Worm (Caenorhabditis elegans) whole organism, late embryonic: Measurements from ENCODE around the gene alh-2.
A peak's percentile ranks its signal among the peaks of the same experiment; 100 is the strongest.

Experiments
- C38D4.7 ChIP-seq: fragments of 200-800 bp; sonication (Bioruptor generic); optimal IDR thresholded peaks from 2 replicates; lab custom pipeline; 2018; ENCODE audit warnings: mild to moderate bottlenecking, missing genetic modification characterization, moderate library complexity, missing compliant biosample characterization
- K02D7.2 ChIP-seq: sonication (generic microtip); optimal IDR thresholded peaks from 2 replicates; lab custom pipeline; 2017; ENCODE audit warnings: mild to moderate bottlenecking, missing genetic modification characterization, missing compliant biosample characterization
- K09A11.1 ChIP-seq: sonication (generic microtip); optimal IDR thresholded peaks from 2 replicates; lab custom pipeline; 2017; ENCODE audit warnings: antibody characterized with exemption, mild to moderate bottlenecking, missing genetic modification characterization, missing compliant biosample characterization; ENCODE audit not compliant: insufficient read depth
- T23F11.4 ChIP-seq: fragments of 200-800 bp; sonication (Bioruptor generic); optimal IDR thresholded peaks from 2 replicates; lab custom pipeline; 2018; ENCODE audit warnings: mild to moderate bottlenecking, missing genetic modification characterization, missing compliant biosample characterization
- Y22D7AL.16 ChIP-seq: sonication (generic microtip); optimal IDR thresholded peaks from 2 replicates; lab custom pipeline; 2016; ENCODE audit warnings: missing genetic modification characterization, missing compliant biosample characterization
- ceh-19 ChIP-seq: fragments of 200-800 bp; sonication (Bioruptor generic); optimal IDR thresholded peaks from 2 replicates; lab custom pipeline; 2018; ENCODE audit warnings: mild to moderate bottlenecking, missing genetic modification characterization, missing compliant biosample characterization
- ceh-2 ChIP-seq: sonication (generic microtip); optimal IDR thresholded peaks from 2 replicates; lab custom pipeline; 2016; ENCODE audit warnings: missing genotype, missing genetic modification characterization, missing compliant biosample characterization
- ceh-22 ChIP-seq: sonication (generic microtip); optimal IDR thresholded peaks from 2 replicates; lab custom pipeline; 2017; ENCODE audit warnings: missing biosample characterization, missing genetic modification characterization
- ceh-24 ChIP-seq: sonication (generic microtip); optimal IDR thresholded peaks from 2 replicates; lab custom pipeline; 2016; ENCODE audit warnings: mild to moderate bottlenecking, missing genetic modification characterization, missing compliant biosample characterization
- ceh-30 ChIP-seq: fragments of 150-350 bp; optimal IDR thresholded peaks from 2 replicates; lab custom pipeline; 2014; ENCODE audit warnings: missing biosample characterization, missing genetic modification characterization
- ceh-31 ChIP-seq: sonication (generic microtip); optimal IDR thresholded peaks from 2 replicates; lab custom pipeline; 2016; ENCODE audit warnings: missing genetic modification characterization, missing compliant biosample characterization
- ceh-34 ChIP-seq: sonication (generic microtip); optimal IDR thresholded peaks from 2 replicates; lab custom pipeline; 2016; ENCODE audit warnings: mild to moderate bottlenecking, missing genetic modification characterization, missing compliant biosample characterization
- ceh-48 ChIP-seq: sonication (generic microtip); optimal IDR thresholded peaks from 2 replicates; lab custom pipeline; 2016; ENCODE audit warnings: missing genetic modification characterization, inconsistent platforms, missing compliant biosample characterization
- ceh-6 ChIP-seq: fragments of 200-800 bp; sonication (Bioruptor generic); optimal IDR thresholded peaks from 2 replicates; lab custom pipeline; 2018; ENCODE audit warnings: mild to moderate bottlenecking, missing genetic modification characterization, missing compliant biosample characterization
- ceh-9 ChIP-seq: sonication (generic microtip); optimal IDR thresholded peaks from 2 replicates; lab custom pipeline; 2016; ENCODE audit warnings: mild to moderate bottlenecking, missing genetic modification characterization, inconsistent platforms, missing compliant biosample characterization
- che-1 ChIP-seq: sonication (generic microtip); optimal IDR thresholded peaks from 2 replicates; lab custom pipeline; 2016; ENCODE audit warnings: mild to moderate bottlenecking, missing genetic modification characterization, missing compliant biosample characterization
- dmd-4 ChIP-seq: sonication (generic microtip); optimal IDR thresholded peaks from 2 replicates; lab custom pipeline; 2016; ENCODE audit warnings: borderline replicate concordance, missing genetic modification characterization, missing compliant biosample characterization
- elt-2 ChIP-seq: sonication (generic microtip); optimal IDR thresholded peaks from 2 replicates; lab custom pipeline; 2016; ENCODE audit warnings: missing genetic modification reagents, missing genetic modification characterization, missing compliant biosample characterization
- hlh-13 ChIP-seq: fragments of 200-800 bp; sonication (Bioruptor generic); optimal IDR thresholded peaks from 2 replicates; lab custom pipeline; 2018; ENCODE audit warnings: mild to moderate bottlenecking, missing genetic modification characterization, missing compliant biosample characterization
- hlh-30 ChIP-seq: sonication (generic microtip); optimal IDR thresholded peaks from 2 replicates; lab custom pipeline; 2017; ENCODE audit warnings: antibody characterized with exemption, missing genetic modification characterization, missing compliant biosample characterization; ENCODE audit not compliant: insufficient read depth
- hlh-6 ChIP-seq: sonication (generic microtip); optimal IDR thresholded peaks from 2 replicates; lab custom pipeline; 2016; ENCODE audit warnings: missing genotype, missing genetic modification characterization, missing compliant biosample characterization
- hlh-8 ChIP-seq: sonication (generic microtip); optimal IDR thresholded peaks from 2 replicates; lab custom pipeline; 2016; ENCODE audit warnings: missing genotype, missing genetic modification characterization, missing compliant biosample characterization
- madf-2 ChIP-seq: sonication (generic microtip); optimal IDR thresholded peaks from 2 replicates; lab custom pipeline; 2017; ENCODE audit warnings: missing genetic modification characterization, missing compliant biosample characterization
- odd-2 ChIP-seq: sonication (generic microtip); optimal IDR thresholded peaks from 2 replicates; lab custom pipeline; 2017; ENCODE audit warnings: antibody characterized with exemption, mild to moderate bottlenecking, missing genetic modification characterization, missing compliant biosample characterization
- pag-3 ChIP-seq: sonication (generic microtip); optimal IDR thresholded peaks from 2 replicates; lab custom pipeline; 2016; ENCODE audit warnings: missing compliant biosample characterization, missing genetic modification characterization, borderline replicate concordance
- pat-9 ChIP-seq: fragments of 200-800 bp; sonication (Bioruptor generic); optimal IDR thresholded peaks from 2 replicates; lab custom pipeline; 2018; ENCODE audit warnings: mild to moderate bottlenecking, missing genetic modification characterization, moderate library complexity, missing compliant biosample characterization
- pax-1 ChIP-seq: fragments of 150-350 bp; optimal IDR thresholded peaks from 2 replicates; lab custom pipeline; 2014; ENCODE audit warnings: missing biosample characterization, missing genetic modification characterization
- pha-2 ChIP-seq: sonication (generic microtip); optimal IDR thresholded peaks from 2 replicates; lab custom pipeline; 2017; ENCODE audit warnings: mild to moderate bottlenecking, missing genetic modification characterization, missing compliant biosample characterization
- rnt-1 ChIP-seq: sonication (generic microtip); optimal IDR thresholded peaks from 2 replicates; lab custom pipeline; 2016; ENCODE audit warnings: missing genetic modification characterization, missing compliant biosample characterization
- sdc-2 ChIP-seq: sonication (generic microtip); optimal IDR thresholded peaks from 2 replicates; lab custom pipeline; 2016; ENCODE audit warnings: missing genotype, missing genetic modification characterization, missing compliant biosample characterization
- sox-2 ChIP-seq: fragments of 200-800 bp; sonication (Bioruptor generic); IDR thresholded peaks from 2 replicates; pipeline ENCODE4 v1.3.6; 2022; ENCODE audit warnings: missing genetic modification reagents, missing genetic modification characterization, missing compliant biosample characterization
- sox-4 ChIP-seq: sonication (generic microtip); optimal IDR thresholded peaks from 2 replicates; lab custom pipeline; 2017; ENCODE audit warnings: mild to moderate bottlenecking, missing genetic modification characterization, inconsistent platforms, missing compliant biosample characterization
- syd-9 ChIP-seq: sonication (generic microtip); optimal IDR thresholded peaks from 2 replicates; lab custom pipeline; 2016; ENCODE audit warnings: mild to moderate bottlenecking, missing genetic modification characterization, moderate library complexity, missing compliant biosample characterization
- tbx-2 ChIP-seq: sonication (generic microtip); optimal IDR thresholded peaks from 2 replicates; lab custom pipeline; 2016; ENCODE audit warnings: missing genetic modification characterization, missing compliant biosample characterization
- tbx-7 ChIP-seq: sonication (generic microtip); optimal IDR thresholded peaks from 2 replicates; lab custom pipeline; 2016; ENCODE audit warnings: missing genotype, missing genetic modification characterization, missing compliant biosample characterization
- ttx-3 ChIP-seq: sonication (generic microtip); optimal IDR thresholded peaks from 2 replicates; lab custom pipeline; 2016; ENCODE audit warnings: missing genetic modification reagents, missing genetic modification characterization, missing compliant biosample characterization
- unc-42 ChIP-seq: sonication (generic microtip); optimal IDR thresholded peaks from 2 replicates; lab custom pipeline; 2016; ENCODE audit warnings: missing genotype, missing genetic modification characterization, missing compliant biosample characterization
- unc-55 ChIP-seq: sonication (generic microtip); optimal IDR thresholded peaks from 2 replicates; lab custom pipeline; 2017; ENCODE audit warnings: missing biosample characterization, missing genetic modification reagents, missing genetic modification characterization
- zip-5 ChIP-seq: sonication (generic microtip); optimal IDR thresholded peaks from 2 replicates; lab custom pipeline; 2016; ENCODE audit warnings: missing genetic modification characterization, missing compliant biosample characterization
- ztf-16 ChIP-seq: sonication (generic microtip); optimal IDR thresholded peaks from 2 replicates; lab custom pipeline; 2017; ENCODE audit warnings: missing genetic modification characterization, missing compliant biosample characterization

Gene alh-2

ce11 chrV:1648000-1648399 is 4.0 kb downstream of the alh-2 start, which contains the start of gene irld-45:
Gene irld-45, plus strand, starts transcription at chrV:1648300.
- TF ChIP-seq che-1 (tag; lab: Kevin White, UChicago) (no peak), tbx-2 (no peak), ceh-22 (no peak), ceh-19 (GFP tag; lab: Kevin White, UChicago) (no peak), sox-2 (GFP tag; lab: Robert Waterston, UW) (no peak)

ce11 chrV:1651045-1651444 is 7.1 kb downstream of the alh-2 start, which contains the start of gene irld-44:
Gene irld-44, plus strand, starts transcription at chrV:1651345.
- TF ChIP-seq zip-5 (tag; lab: Kevin White, UChicago) (no peak), ceh-19 (GFP tag; lab: Kevin White, UChicago) (no peak), K09A11.1 (tag; lab: Kevin White, UChicago) (no peak), tbx-7 (no peak), ceh-30 (tag; lab: Kevin White, UChicago) (no peak), pat-9 (tag; lab: Kevin White, UChicago) (no peak), ttx-3 (tag; lab: Kevin White, UChicago) (no peak), hlh-30 (tag; lab: Kevin White, UChicago) (no peak), unc-55 (GFP tag; lab: Kevin White, UChicago) (no peak), Y22D7AL.16 (tag; lab: Kevin White, UChicago) (no peak), ceh-9 (no peak), C38D4.7 (GFP tag; lab: Kevin White, UChicago) (no peak), madf-2 (tag; lab: Kevin White, UChicago) (no peak), ceh-2 (no peak), ceh-24 (tag; lab: Kevin White, UChicago) (no peak), odd-2 (no peak), sox-4 (tag; lab: Kevin White, UChicago) (no peak), ceh-6 (GFP tag; lab: Kevin White, UChicago) (no peak), T23F11.4 (no peak), pax-1 (no peak)

DNA sequence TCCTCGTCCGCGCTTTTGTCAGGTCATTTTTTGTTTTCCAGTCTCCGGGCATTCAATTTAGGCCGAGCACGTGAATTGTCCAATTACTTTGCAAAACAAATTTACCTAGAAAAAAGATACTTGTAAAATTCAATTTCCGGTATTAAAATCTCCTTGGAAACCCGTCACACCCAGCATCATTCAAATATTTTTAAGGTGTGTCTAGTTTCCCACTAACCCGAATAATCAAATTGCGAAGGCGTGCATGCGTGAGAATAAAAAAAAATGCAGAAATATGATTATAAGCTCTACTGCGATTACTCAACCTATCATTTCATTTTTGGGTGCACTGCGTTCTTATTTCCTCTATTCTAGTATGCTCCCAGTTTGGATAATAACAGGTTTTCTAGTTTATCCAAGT is 10.9 kb downstream of the alh-2 start, which contains the start of gene irld-11:
Gene irld-11, plus strand, starts transcription at position 301 of the 400 bp plus-strand sequence.
- no peak for TF ChIP-seq C38D4.7 (GFP tag; lab: Kevin White, UChicago)
- TF ChIP-seq hlh-13 = no peak
- peak; percentile 17 for TF ChIP-seq unc-42 (tag; lab: Kevin White, UChicago)

DNA sequence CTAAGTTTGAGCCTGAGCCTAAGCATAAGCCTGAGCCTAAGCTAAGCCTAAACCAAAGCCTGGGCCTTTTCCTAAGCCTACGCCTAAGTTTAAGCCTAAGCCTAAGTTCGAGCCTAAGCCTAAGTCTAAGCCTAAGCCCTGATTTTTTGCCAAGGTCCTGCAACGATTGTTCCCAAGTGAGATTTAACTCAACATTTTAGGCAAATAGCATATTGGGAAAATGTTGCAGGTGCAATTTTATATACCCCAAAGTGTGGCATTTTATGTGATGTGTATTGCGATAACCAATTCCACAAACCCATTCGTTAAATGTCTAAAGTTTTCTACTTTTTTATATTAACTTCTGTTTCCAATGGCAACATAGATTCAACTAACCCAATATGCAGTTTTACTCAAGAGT is 18.3 kb downstream of the alh-2 start, which contains the start of gene irld-40:
Gene irld-40, plus strand, starts transcription at position 301 of the 400 bp plus-strand sequence.
- no peak for TF ChIP-seq unc-42 (tag; lab: Kevin White, UChicago)
- no peak for TF ChIP-seq ceh-31 (tag; lab: Kevin White, UChicago)
- TF ChIP-seq pag-3 (tag; lab: Kevin White, UChicago) = no peak
- no peak for TF ChIP-seq hlh-8
- no peak for TF ChIP-seq rnt-1 (tag; lab: Kevin White, UChicago)
- TF ChIP-seq syd-9 (tag; lab: Kevin White, UChicago) = no peak
- no peak for TF ChIP-seq ttx-3 (tag; lab: Kevin White, UChicago)
- no peak for TF ChIP-seq ceh-34 (tag; lab: Kevin White, UChicago)
- no peak for TF ChIP-seq ztf-16 (tag; lab: Kevin White, UChicago)
- no peak for TF ChIP-seq hlh-30 (tag; lab: Kevin White, UChicago)

- TF ChIP-seq Y22D7AL.16 (tag; lab: Kevin White, UChicago) (no peak), hlh-6 (tag; lab: Kevin White, UChicago) (no peak), ceh-48 (tag; lab: Kevin White, UChicago) (no peak), K02D7.2 (tag; lab: Kevin White, UChicago) (no peak), dmd-4 (tag; lab: Kevin White, UChicago) (no peak), elt-2 (tag; lab: Kevin White, UChicago) (no peak), ceh-6 (GFP tag; lab: Kevin White, UChicago) (no peak), pha-2 (tag; lab: Kevin White, UChicago) (no peak), sdc-2 (tag; lab: Kevin White, UChicago) (no peak), odd-2 (no peak), ceh-2 (no peak)
These were observed 21.0 kb downstream of the alh-2 start, which contains the start of gene K04F1.9 for ce11 chrV:1664921-1665320. Gene K04F1.9, plus strand, starts transcription at chrV:1665221.
